Worm (Caenorhabditis elegans) whole organism, L4/young adult: Measurements from ENCODE around the gene Y47A7.2.

Experiments used
- W03F9.2 ChIP-seq: fragments of 150-350 bp; optimal IDR thresholded peaks from 2 replicates; lab custom pipeline; 2014; ENCODE audit warnings: missing biosample characterization, missing genetic modification characterization
- dao-5 ChIP-seq: sonication (generic microtip); optimal IDR thresholded peaks from 2 replicates; lab custom pipeline; 2016; ENCODE audit warnings: missing genotype, missing genetic modification characterization, moderate library complexity, missing compliant biosample characterization

- TF ChIP-seq W03F9.2 (no peak), dao-5 (no peak)
Measured at ce11 chrV:5225660-5226059, 27.5 kb upstream of the Y47A7.2 start.
